Worm (Caenorhabditis elegans) whole organism, late embryonic: ENCODE data around the gene D2096.10.

Source experiments
- C08G9.2 ChIP-seq: sonication (generic microtip); optimal IDR thresholded peaks from 2 replicates; lab custom pipeline; 2016; ENCODE audit warnings: mild to moderate bottlenecking, missing genetic modification characterization, moderate library complexity, missing compliant biosample characterization
- F13H6.1 ChIP-seq: sonication (generic microtip); optimal IDR thresholded peaks from 2 replicates; lab custom pipeline; 2016; ENCODE audit warnings: missing genetic modification characterization, missing compliant biosample characterization
- K09A11.1 ChIP-seq: sonication (generic microtip); optimal IDR thresholded peaks from 2 replicates; lab custom pipeline; 2017; ENCODE audit warnings: antibody characterized with exemption, mild to moderate bottlenecking, missing genetic modification characterization, missing compliant biosample characterization; ENCODE audit not compliant: insufficient read depth
- T23F11.4 ChIP-seq: fragments of 200-800 bp; sonication (Bioruptor generic); optimal IDR thresholded peaks from 2 replicates; lab custom pipeline; 2018; ENCODE audit warnings: mild to moderate bottlenecking, missing genetic modification characterization, missing compliant biosample characterization
- Y22D7AL.16 ChIP-seq: sonication (generic microtip); optimal IDR thresholded peaks from 2 replicates; lab custom pipeline; 2016; ENCODE audit warnings: missing genetic modification characterization, missing compliant biosample characterization
- ceh-14 ChIP-seq: sonication (generic microtip); optimal IDR thresholded peaks from 2 replicates; lab custom pipeline; 2016; ENCODE audit warnings: missing genotype, missing genetic modification characterization, missing compliant biosample characterization
- ceh-18 ChIP-seq: sonication (generic microtip); optimal IDR thresholded peaks from 2 replicates; lab custom pipeline; 2016; ENCODE audit warnings: missing genetic modification characterization, missing compliant biosample characterization
- ceh-19 ChIP-seq: fragments of 200-800 bp; sonication (Bioruptor generic); optimal IDR thresholded peaks from 2 replicates; lab custom pipeline; 2018; ENCODE audit warnings: mild to moderate bottlenecking, missing genetic modification characterization, missing compliant biosample characterization
- ceh-2 ChIP-seq: sonication (generic microtip); optimal IDR thresholded peaks from 2 replicates; lab custom pipeline; 2016; ENCODE audit warnings: missing genotype, missing genetic modification characterization, missing compliant biosample characterization
- ceh-22 ChIP-seq: sonication (generic microtip); optimal IDR thresholded peaks from 2 replicates; lab custom pipeline; 2017; ENCODE audit warnings: missing biosample characterization, missing genetic modification characterization
- ceh-24 ChIP-seq: sonication (generic microtip); optimal IDR thresholded peaks from 2 replicates; lab custom pipeline; 2016; ENCODE audit warnings: mild to moderate bottlenecking, missing genetic modification characterization, missing compliant biosample characterization
- ceh-30 ChIP-seq: fragments of 150-350 bp; optimal IDR thresholded peaks from 2 replicates; lab custom pipeline; 2014; ENCODE audit warnings: missing biosample characterization, missing genetic modification characterization
- ceh-34 ChIP-seq: sonication (generic microtip); optimal IDR thresholded peaks from 2 replicates; lab custom pipeline; 2016; ENCODE audit warnings: mild to moderate bottlenecking, missing genetic modification characterization, missing compliant biosample characterization
- ceh-9 ChIP-seq: sonication (generic microtip); optimal IDR thresholded peaks from 2 replicates; lab custom pipeline; 2016; ENCODE audit warnings: mild to moderate bottlenecking, missing genetic modification characterization, inconsistent platforms, missing compliant biosample characterization
- dve-1 ChIP-seq: sonication (generic microtip); optimal IDR thresholded peaks from 2 replicates; lab custom pipeline; 2017; ENCODE audit warnings: antibody characterized with exemption, mild to moderate bottlenecking, missing genetic modification characterization, missing compliant biosample characterization
- elt-4 ChIP-seq: sonication (generic microtip); optimal IDR thresholded peaks from 2 replicates; lab custom pipeline; 2016; ENCODE audit warnings: missing genetic modification characterization, missing compliant biosample characterization
- ets-4 ChIP-seq: sonication (generic microtip); optimal IDR thresholded peaks from 2 replicates; lab custom pipeline; 2016; ENCODE audit warnings: missing genetic modification characterization, missing compliant biosample characterization
- fkh-6 ChIP-seq: sonication (generic microtip); optimal IDR thresholded peaks from 2 replicates; lab custom pipeline; 2016; ENCODE audit warnings: missing genetic modification characterization, missing compliant biosample characterization
- gmeb-2 ChIP-seq: sonication (generic microtip); optimal IDR thresholded peaks from 2 replicates; lab custom pipeline; 2016; ENCODE audit warnings: missing genetic modification characterization, inconsistent platforms, missing compliant biosample characterization
- hlh-13 ChIP-seq: fragments of 200-800 bp; sonication (Bioruptor generic); optimal IDR thresholded peaks from 2 replicates; lab custom pipeline; 2018; ENCODE audit warnings: mild to moderate bottlenecking, missing genetic modification characterization, missing compliant biosample characterization
- hlh-6 ChIP-seq: sonication (generic microtip); optimal IDR thresholded peaks from 2 replicates; lab custom pipeline; 2016; ENCODE audit warnings: missing genotype, missing genetic modification characterization, missing compliant biosample characterization
- hlh-8 ChIP-seq: sonication (generic microtip); optimal IDR thresholded peaks from 2 replicates; lab custom pipeline; 2016; ENCODE audit warnings: missing genotype, missing genetic modification characterization, missing compliant biosample characterization
- nfya-1 ChIP-seq: sonication (generic microtip); optimal IDR thresholded peaks from 2 replicates; lab custom pipeline; 2017; ENCODE audit warnings: missing genetic modification characterization, mild to moderate bottlenecking, missing compliant biosample characterization, antibody characterized with exemption, moderate library complexity
- nhr-11 ChIP-seq: fragments of 150-350 bp; optimal IDR thresholded peaks from 2 replicates; lab custom pipeline; 2014; ENCODE audit warnings: missing biosample characterization, missing genetic modification characterization
- nhr-232 ChIP-seq: sonication (generic microtip); optimal IDR thresholded peaks from 2 replicates; lab custom pipeline; 2016; ENCODE audit warnings: missing genetic modification characterization, missing compliant biosample characterization
- npax-4 ChIP-seq: sonication (generic microtip); optimal IDR thresholded peaks from 2 replicates; lab custom pipeline; 2016; ENCODE audit warnings: missing genetic modification characterization, missing compliant biosample characterization
- odd-2 ChIP-seq: sonication (generic microtip); optimal IDR thresholded peaks from 2 replicates; lab custom pipeline; 2017; ENCODE audit warnings: antibody characterized with exemption, mild to moderate bottlenecking, missing genetic modification characterization, missing compliant biosample characterization
- pros-1 ChIP-seq: fragments of 150-350 bp; optimal IDR thresholded peaks from 2 replicates; lab custom pipeline; 2014; ENCODE audit warnings: missing biosample characterization, missing genetic modification reagents, missing genetic modification characterization
- rnt-1 ChIP-seq: sonication (generic microtip); optimal IDR thresholded peaks from 2 replicates; lab custom pipeline; 2016; ENCODE audit warnings: missing genetic modification characterization, missing compliant biosample characterization
- sox-2 ChIP-seq: fragments of 200-800 bp; sonication (Bioruptor generic); IDR thresholded peaks from 2 replicates; pipeline ENCODE4 v1.3.6; 2022; ENCODE audit warnings: missing genetic modification reagents, missing genetic modification characterization, missing compliant biosample characterization
- sox-4 ChIP-seq: sonication (generic microtip); optimal IDR thresholded peaks from 2 replicates; lab custom pipeline; 2017; ENCODE audit warnings: mild to moderate bottlenecking, missing genetic modification characterization, inconsistent platforms, missing compliant biosample characterization
- tbx-2 ChIP-seq: sonication (generic microtip); optimal IDR thresholded peaks from 2 replicates; lab custom pipeline; 2016; ENCODE audit warnings: missing genetic modification characterization, missing compliant biosample characterization
- tbx-7 ChIP-seq: sonication (generic microtip); optimal IDR thresholded peaks from 2 replicates; lab custom pipeline; 2016; ENCODE audit warnings: missing genotype, missing genetic modification characterization, missing compliant biosample characterization
- unc-42 ChIP-seq: sonication (generic microtip); optimal IDR thresholded peaks from 2 replicates; lab custom pipeline; 2016; ENCODE audit warnings: missing genotype, missing genetic modification characterization, missing compliant biosample characterization
- ztf-16 ChIP-seq: sonication (generic microtip); optimal IDR thresholded peaks from 2 replicates; lab custom pipeline; 2017; ENCODE audit warnings: missing genetic modification characterization, missing compliant biosample characterization

Gene D2096.10

ce11 chrIV:8366295-8366694, 22.7 kb downstream of the D2096.10 start, which contains the start of gene aagr-1:
Gene aagr-1, plus strand, starts transcription at chrIV:8366521.
- TF ChIP-seq C08G9.2 (no peak), unc-42 (tag; lab: Kevin White, UChicago) (no peak), pros-1 (tag; lab: Kevin White, UChicago) (no peak)

- TF ChIP-seq ceh-30 (tag; lab: Kevin White, UChicago) (no peak), nhr-232 (no peak), tbx-2 (no peak)
Observed at ce11 chrIV:8363163-8363562, 25.9 kb downstream of the D2096.10 start, which contains the start of gene D2096.12. Gene D2096.12, plus strand, starts transcription at chrIV:8363463.

ce11 chrIV:8360817-8361216, 28.2 kb downstream of the D2096.10 start, which contains the start of gene sqv-1:
Gene sqv-1, plus strand, starts transcription at chrIV:8361117.
- no peak for TF ChIP-seq hlh-6 (tag; lab: Kevin White, UChicago)
- no peak for TF ChIP-seq ceh-30 (tag; lab: Kevin White, UChicago)
- no peak for TF ChIP-seq unc-42 (tag; lab: Kevin White, UChicago)
- no peak for TF ChIP-seq F13H6.1 (tag; lab: Kevin White, UChicago)
- no peak for TF ChIP-seq hlh-8
- TF ChIP-seq ceh-9 (tag; lab: Kevin White, UChicago): no peak
- no peak for TF ChIP-seq hlh-13 (GFP tag; lab: Kevin White, UChicago)
- no peak for TF ChIP-seq ets-4 (tag; lab: Kevin White, UChicago)
- no peak for TF ChIP-seq ztf-16 (tag; lab: Kevin White, UChicago)
- no peak for TF ChIP-seq nhr-232
- TF ChIP-seq Y22D7AL.16 (tag; lab: Kevin White, UChicago): no peak
- TF ChIP-seq sox-4 (tag; lab: Kevin White, UChicago): no peak
- TF ChIP-seq fkh-6 (tag; lab: Kevin White, UChicago): no peak
- TF ChIP-seq, all 69 proteins: peak for 0

- TF ChIP-seq sox-2 (peak; percentile 27; the same call in 1 of the 2 replicates), unc-42 (tag; lab: Kevin White, UChicago) (peak; percentile 88), nhr-11 (tag; lab: Kevin White, UChicago) (no peak), fkh-6 (tag; lab: Kevin White, UChicago) (no peak), ceh-14 (tag; lab: Kevin White, UChicago) (peak; percentile 61), T23F11.4 (no peak), K09A11.1 (no peak), rnt-1 (tag; lab: Kevin White, UChicago) (no peak), odd-2 (no peak), ceh-9 (tag; lab: Kevin White, UChicago) (no peak)
Observed at ce11 chrIV:8359716-8360407, 29.2 kb downstream of the D2096.10 start, which contains the start of gene D2096.5. Gene D2096.5, minus strand, starts transcription at chrIV:8359766.

- no peak for TF ChIP-seq K09A11.1
- TF ChIP-seq ceh-22 (tag; lab: Kevin White, UChicago): no peak
- no peak for TF ChIP-seq odd-2
- no peak for TF ChIP-seq ceh-2
- TF ChIP-seq ceh-18 (tag; lab: Kevin White, UChicago): no peak
Observed at ce11 chrIV:8358492-8358891, 30.5 kb downstream of the D2096.10 start, which contains the start of gene D2096.13. Gene D2096.13, minus strand, starts transcription at chrIV:8358592.

ce11 chrIV:8357299-8357698, 31.7 kb downstream of the D2096.10 start:
- no peak for TF ChIP-seq tbx-7 (tag; lab: Kevin White, UChicago)
- TF ChIP-seq K09A11.1: no peak
- peak; percentile 64 for TF ChIP-seq elt-4 (tag; lab: Kevin White, UChicago)
- no peak for TF ChIP-seq ceh-19

- TF ChIP-seq ceh-22 (tag; lab: Kevin White, UChicago) (no peak), unc-42 (tag; lab: Kevin White, UChicago) (no peak), nfya-1 (tag; lab: Kevin White, UChicago) (no peak), gmeb-2 (tag; lab: Kevin White, UChicago) (no peak), tbx-2 (no peak), Y22D7AL.16 (tag; lab: Kevin White, UChicago) (no peak), npax-4 (tag; lab: Kevin White, UChicago) (no peak), ceh-24 (tag; lab: Kevin White, UChicago) (no peak), dve-1 (tag; lab: Kevin White, UChicago) (no peak), ceh-34 (tag; lab: Kevin White, UChicago) (no peak)
- TF ChIP-seq, all 69 proteins: peak for 0
Observed at ce11 chrIV:8355592-8355991, 33.4 kb downstream of the D2096.10 start, which contains the start of the genes F17E9.2 and col-116. Gene F17E9.2, plus strand, starts transcription at chrIV:8355892. Gene col-116, plus strand, starts transcription at chrIV:8355906.
